Worm (Caenorhabditis elegans) whole organism, L1 larva: ENCODE measurements around the gene ced-9.

Source experiments
- blmp-1 ChIP-seq: fragments of 150-350 bp; optimal IDR thresholded peaks from 2 replicates; lab custom pipeline; 2014; ENCODE audit warnings: missing biosample characterization, missing genetic modification characterization
- ces-1 ChIP-seq: fragments of 150-350 bp; optimal IDR thresholded peaks from 2 replicates; lab custom pipeline; 2014; ENCODE audit warnings: missing biosample characterization, missing genetic modification reagents, missing genetic modification characterization
- dpl-1 ChIP-seq, 3 experiments: fragments of 150-350 bp in 2 of 3; sonication (generic microtip) in 1 of 3; optimal IDR thresholded peaks; 2 replicates each; lab custom pipeline; 2014 to 2017; ENCODE audit warnings: missing biosample characterization in 3 of 3, missing genetic modification characterization in 3 of 3, missing genetic modification reagents in 3 of 3
- elt-3 ChIP-seq, 6 experiments: fragments of 150-350 bp in 1 of 6; sonication (generic microtip); optimal IDR thresholded peaks; 2 replicates each; lab custom pipeline; 2017 to 2018; ENCODE audit warnings: missing biosample characterization in 6 of 6, missing genetic modification characterization in 6 of 6, inconsistent platforms in 1 of 6
- nhr-237 ChIP-seq: fragments of 150-350 bp; optimal IDR thresholded peaks from 2 replicates; lab custom pipeline; 2014; ENCODE audit warnings: missing biosample characterization, missing genetic modification characterization
- nhr-28 ChIP-seq: fragments of 150-350 bp; optimal IDR thresholded peaks from 2 replicates; lab custom pipeline; 2014; ENCODE audit warnings: missing biosample characterization, missing genetic modification characterization
- unc-86 ChIP-seq: sonication (generic microtip); optimal IDR thresholded peaks from 2 replicates; lab custom pipeline; 2016; ENCODE audit warnings: missing genetic modification characterization, missing compliant biosample characterization

ce11 chrIII:10383804-10384203 is 48.8 kb downstream of the ced-9 start:
- no peak for TF ChIP-seq dpl-1 (GFP tag; optimal IDR thresholded peaks at IDR 0.05; lab: Kevin White, UChicago)
- no peak for TF ChIP-seq ces-1 (GFP tag; lab: Kevin White, UChicago)
- no peak for TF ChIP-seq elt-3 (tag; optimal IDR thresholded peaks at IDR 0.05; lab: Kevin White, UChicago)
- no peak for TF ChIP-seq unc-86 (tag; lab: Kevin White, UChicago)
- no peak for TF ChIP-seq blmp-1 (tag; lab: Kevin White, UChicago)
- no peak for TF ChIP-seq nhr-28 (tag; lab: Kevin White, UChicago)
- TF ChIP-seq nhr-237 (tag; lab: Kevin White, UChicago): no peak
